Worm (Caenorhabditis elegans) whole organism, L2 larva: Measurements from ENCODE around the gene rpc-2.
A peak's percentile ranks its signal among the peaks of the same experiment; 100 is the strongest.

ENCODE experiments used
- C34F6.9 ChIP-seq: fragments of 150-350 bp; optimal IDR thresholded peaks from 2 replicates; lab custom pipeline; 2014; ENCODE audit warnings: missing biosample characterization, missing genetic modification characterization
- F13H6.1 ChIP-seq: sonication (generic microtip); optimal IDR thresholded peaks from 2 replicates; lab custom pipeline; 2016; ENCODE audit warnings: missing genetic modification characterization, missing compliant biosample characterization
- R02D3.7 ChIP-seq: fragments of 150-350 bp; optimal IDR thresholded peaks from 2 replicates; lab custom pipeline; 2014; ENCODE audit warnings: missing biosample characterization, missing genetic modification characterization
- Y55F3AM.14 ChIP-seq: fragments of 200-800 bp; sonication (Bioruptor generic); optimal IDR thresholded peaks from 2 replicates; lab custom pipeline; 2018; ENCODE audit warnings: mild to moderate bottlenecking, missing genetic modification characterization, missing compliant biosample characterization
- alr-1 ChIP-seq: fragments of 150-350 bp; optimal IDR thresholded peaks from 2 replicates; lab custom pipeline; 2014; ENCODE audit warnings: missing biosample characterization, missing genetic modification characterization
- ama-1 ChIP-seq: fragments of 150-350 bp; optimal IDR thresholded peaks from 2 replicates; lab custom pipeline; 2018; ENCODE audit warnings: inconsistent platforms
- blmp-1 ChIP-seq: sonication (generic microtip); optimal IDR thresholded peaks from 2 replicates; lab custom pipeline; 2017; ENCODE audit warnings: missing genetic modification characterization, mild to moderate bottlenecking, missing compliant biosample characterization, antibody characterized with exemption, moderate library complexity; ENCODE audit not compliant: insufficient read depth
- ceh-82 ChIP-seq: fragments of 150-350 bp; optimal IDR thresholded peaks from 2 replicates; lab custom pipeline; 2014; ENCODE audit warnings: missing biosample characterization, missing genetic modification characterization
- crh-2 ChIP-seq: sonication (generic microtip); optimal IDR thresholded peaks from 2 replicates; lab custom pipeline; 2017; ENCODE audit warnings: missing biosample characterization, missing genetic modification characterization
- dmd-4 ChIP-seq: sonication (generic microtip); optimal IDR thresholded peaks from 2 replicates; lab custom pipeline; 2017; ENCODE audit warnings: missing biosample characterization, missing genetic modification characterization
- egl-27 ChIP-seq: sonication (generic microtip); optimal IDR thresholded peaks from 3 replicates; lab custom pipeline; 2017; ENCODE audit warnings: missing biosample characterization, missing genetic modification reagents, missing genetic modification characterization
- elt-1 ChIP-seq: fragments of 150-350 bp; optimal IDR thresholded peaks from 2 replicates; lab custom pipeline; 2014; ENCODE audit warnings: missing biosample characterization, missing genetic modification characterization
- fos-1 ChIP-seq: fragments of 150-350 bp; optimal IDR thresholded peaks from 2 replicates; lab custom pipeline; 2014; ENCODE audit warnings: missing biosample characterization, missing genetic modification characterization
- gmeb-1 ChIP-seq: fragments of 150-350 bp; optimal IDR thresholded peaks from 2 replicates; lab custom pipeline; 2014; ENCODE audit warnings: missing biosample characterization, missing genetic modification characterization
- lin-11 ChIP-seq: fragments of 150-350 bp; sonication (generic microtip); optimal IDR thresholded peaks from 2 replicates; lab custom pipeline; 2014; ENCODE audit warnings: missing biosample characterization, missing genetic modification characterization, inconsistent platforms, mixed read lengths
- lin-13 ChIP-seq: fragments of 150-350 bp; optimal IDR thresholded peaks from 2 replicates; lab custom pipeline; 2014; ENCODE audit warnings: missing biosample characterization, missing genetic modification reagents, missing genetic modification characterization
- lsy-2 ChIP-seq, 2 experiments: fragments of 150-350 bp in 1 of 2; sonication (generic microtip) in 1 of 2; optimal IDR thresholded peaks; 2 replicates each; lab custom pipeline; 2014 to 2017; ENCODE audit warnings: missing biosample characterization in 2 of 2, missing genetic modification characterization in 2 of 2
- mab-5 ChIP-seq: fragments of 150-350 bp; optimal IDR thresholded peaks from 2 replicates; lab custom pipeline; 2014; ENCODE audit warnings: missing biosample characterization, missing genetic modification characterization
- mbf-1 ChIP-seq: sonication (generic microtip); optimal IDR thresholded peaks from 2 replicates; lab custom pipeline; 2017; ENCODE audit warnings: missing biosample characterization, missing genetic modification characterization
- nhr-10 ChIP-seq: sonication (generic microtip); optimal IDR thresholded peaks from 2 replicates; lab custom pipeline; 2017; ENCODE audit warnings: missing biosample characterization, missing genetic modification characterization
- nhr-11 ChIP-seq: fragments of 150-350 bp; optimal IDR thresholded peaks from 2 replicates; lab custom pipeline; 2014; ENCODE audit warnings: missing biosample characterization, missing genetic modification characterization
- nhr-12 ChIP-seq: fragments of 150-350 bp; optimal IDR thresholded peaks from 2 replicates; lab custom pipeline; 2014; ENCODE audit warnings: missing biosample characterization, missing genetic modification characterization
- nhr-129 ChIP-seq: fragments of 150-350 bp; optimal IDR thresholded peaks from 2 replicates; lab custom pipeline; 2014; ENCODE audit warnings: missing biosample characterization, missing genetic modification characterization
- nhr-21 ChIP-seq: fragments of 150-350 bp; optimal IDR thresholded peaks from 2 replicates; lab custom pipeline; 2014; ENCODE audit warnings: missing biosample characterization, missing genetic modification characterization
- nhr-23 ChIP-seq: fragments of 150-350 bp; optimal IDR thresholded peaks from 2 replicates; lab custom pipeline; 2014; ENCODE audit warnings: missing biosample characterization, missing genetic modification reagents, missing genetic modification characterization
- nhr-25 ChIP-seq: fragments of 150-350 bp; sonication (generic microtip); optimal IDR thresholded peaks from 3 replicates; lab custom pipeline; 2014; ENCODE audit warnings: missing biosample characterization, missing genetic modification characterization
- peb-1 ChIP-seq: fragments of 150-350 bp; optimal IDR thresholded peaks from 2 replicates; lab custom pipeline; 2014; ENCODE audit warnings: missing biosample characterization, missing genetic modification characterization
- sem-4 ChIP-seq: fragments of 150-350 bp; optimal IDR thresholded peaks from 2 replicates; lab custom pipeline; 2014; ENCODE audit warnings: missing biosample characterization, missing genetic modification reagents, missing genetic modification characterization
- skn-1 ChIP-seq: sonication (generic microtip); optimal IDR thresholded peaks from 2 replicates; lab custom pipeline; 2017; ENCODE audit warnings: missing biosample characterization, missing genetic modification characterization
- sma-3 ChIP-seq: sonication (generic microtip); optimal IDR thresholded peaks from 2 replicates; lab custom pipeline; 2016; ENCODE audit warnings: missing genetic modification reagents, missing genetic modification characterization, missing compliant biosample characterization
- sma-9 ChIP-seq, 2 experiments: fragments of 150-350 bp in 1 of 2; sonication (generic microtip) in 1 of 2; optimal IDR thresholded peaks; 2 replicates each; lab custom pipeline; 2014 to 2016; ENCODE audit warnings: missing genetic modification characterization in 2 of 2, mild to moderate bottlenecking in 1 of 2, missing biosample characterization in 1 of 2, missing compliant biosample characterization in 1 of 2, missing genetic modification reagents in 1 of 2, moderate library complexity in 1 of 2
- snpc-4 ChIP-seq: fragments of 150-350 bp; optimal IDR thresholded peaks from 2 replicates; lab custom pipeline; 2014; ENCODE audit warnings: missing biosample characterization, missing genetic modification characterization
- unc-39 ChIP-seq: fragments of 150-350 bp; optimal IDR thresholded peaks from 2 replicates; lab custom pipeline; 2014; ENCODE audit warnings: missing biosample characterization, missing genetic modification characterization
- unc-55 ChIP-seq: fragments of 150-350 bp; sonication (generic microtip); optimal IDR thresholded peaks from 3 replicates; lab custom pipeline; 2014; ENCODE audit warnings: missing biosample characterization, missing genetic modification reagents, missing genetic modification characterization
- zag-1 ChIP-seq: fragments of 150-350 bp; optimal IDR thresholded peaks from 2 replicates; lab custom pipeline; 2014; ENCODE audit warnings: missing biosample characterization, missing genetic modification characterization
- ztf-1 ChIP-seq: fragments of 200-800 bp; sonication (Bioruptor generic); conservative IDR thresholded peaks from 2 replicates; pipeline ENCODE4 v1.3.6; 2022; ENCODE audit warnings: missing genetic modification characterization, missing compliant biosample characterization
- ztf-11 ChIP-seq: sonication (generic microtip); optimal IDR thresholded peaks from 2 replicates; lab custom pipeline; 2017; ENCODE audit warnings: missing biosample characterization, missing genetic modification characterization
- ztf-4 ChIP-seq: fragments of 150-350 bp; optimal IDR thresholded peaks from 2 replicates; lab custom pipeline; 2014; ENCODE audit warnings: missing biosample characterization, missing genetic modification characterization

The rpc-2 gene

ce11 chrIII:5553098-5553497 lies 4.1 kb upstream of the rpc-2 start:
- peak; percentile 46 for TF ChIP-seq ama-1
- peak; percentile 62 for TF ChIP-seq nhr-25 (tag; lab: Kevin White, UChicago)
- TF ChIP-seq egl-27 (tag; lab: Kevin White, UChicago), result no peak
- TF ChIP-seq nhr-21 (tag; lab: Kevin White, UChicago), result no peak
- TF ChIP-seq gmeb-1 (tag; lab: Kevin White, UChicago), result no peak
- peak; percentile 36 for TF ChIP-seq crh-2 (tag; lab: Kevin White, UChicago)
- no peak for TF ChIP-seq R02D3.7 (tag; lab: Kevin White, UChicago)
- TF ChIP-seq C34F6.9, result peak; percentile 16
- no peak for TF ChIP-seq nhr-10

ce11 chrIII:5554884-5555500 lies 2.2 kb upstream of the rpc-2 start, which contains the start of the genes nmad-1 and hach-1:
TSS of gene nmad-1 (minus strand) at chrIII:5554934.
TSS of gene hach-1 (plus strand) at chrIII:5555450.
- TF ChIP-seq nhr-129 (tag; lab: Kevin White, UChicago), result peak; percentile 27
- TF ChIP-seq alr-1, result no peak
- TF ChIP-seq lsy-2 (tag; optimal IDR thresholded peaks at IDR 0.05; lab: Kevin White, UChicago), result peak; percentile 20 to 85
- TF ChIP-seq sma-9 (GFP tag; optimal IDR thresholded peaks at IDR 0.05; lab: Kevin White, UChicago), result peak; percentile 87
- no peak for TF ChIP-seq sma-9 (tag; optimal IDR thresholded peaks at IDR 0.05; lab: Kevin White, UChicago)
- TF ChIP-seq sma-3 (GFP tag; lab: Kevin White, UChicago), result peak; percentile 85
- peak; percentile 52 for TF ChIP-seq C34F6.9
- TF ChIP-seq nhr-12, result no peak
- TF ChIP-seq skn-1 (tag; lab: Kevin White, UChicago), result peak; percentile 76
- TF ChIP-seq sem-4 (tag; lab: Kevin White, UChicago), result peak; percentile 88
- peak; percentile 70 for TF ChIP-seq nhr-25 (tag; lab: Kevin White, UChicago)
- peak; percentile 47 for TF ChIP-seq snpc-4 (tag; lab: Kevin White, UChicago)
- peak; percentile 79 for TF ChIP-seq gmeb-1 (tag; lab: Kevin White, UChicago)
- TF ChIP-seq ama-1, result no peak
- peak; percentile 77 for TF ChIP-seq unc-55
- no peak for TF ChIP-seq ztf-1 (GFP tag; lab: Robert Waterston, UW)
- peak; percentile 39 for TF ChIP-seq blmp-1 (tag; lab: Kevin White, UChicago)
- peak; percentile 69 for TF ChIP-seq mab-5 (tag; lab: Kevin White, UChicago)
- TF ChIP-seq zag-1 (tag; lab: Kevin White, UChicago), result no peak
- TF ChIP-seq dmd-4 (tag; lab: Kevin White, UChicago), result no peak
- TF ChIP-seq lin-11 (tag; lab: Kevin White, UChicago), result peak; percentile 58
- TF ChIP-seq lin-13 (GFP tag; lab: Kevin White, UChicago), result peak; percentile 61
- TF ChIP-seq fos-1, result peak; percentile 28
- peak; percentile 40 for TF ChIP-seq crh-2 (tag; lab: Kevin White, UChicago)
- no peak for TF ChIP-seq ztf-11
- TF ChIP-seq peb-1 (tag; lab: Kevin White, UChicago), result no peak
- TF ChIP-seq ceh-82, result no peak
- peak; percentile 14 for TF ChIP-seq nhr-21 (tag; lab: Kevin White, UChicago)
- peak; percentile 85 for TF ChIP-seq F13H6.1 (tag; lab: Kevin White, UChicago)
- TF ChIP-seq nhr-11 (tag; lab: Kevin White, UChicago), result peak; percentile 10
- TF ChIP-seq ztf-4 (tag; lab: Kevin White, UChicago), result peak; percentile 56
- TF ChIP-seq unc-39 (tag; lab: Kevin White, UChicago), result no peak
- no peak for TF ChIP-seq egl-27 (tag; lab: Kevin White, UChicago)

- TF ChIP-seq lsy-2 (tag; optimal IDR thresholded peaks at IDR 0.05; lab: Kevin White, UChicago) (peak in 1 of 2 experiments; percentile 23), snpc-4 (tag; lab: Kevin White, UChicago) (no peak), C34F6.9 (peak; percentile 19), dmd-4 (tag; lab: Kevin White, UChicago) (no peak), F13H6.1 (tag; lab: Kevin White, UChicago) (peak; percentile 70), nhr-129 (tag; lab: Kevin White, UChicago) (peak; percentile 76)
Measured at ce11 chrIII:5563680-5564079, 6.5 kb downstream of the rpc-2 start.

- TF ChIP-seq R02D3.7 (tag; lab: Kevin White, UChicago), result no peak
- no peak for TF ChIP-seq lin-13 (GFP tag; lab: Kevin White, UChicago)
- no peak for TF ChIP-seq sma-9 (GFP tag; optimal IDR thresholded peaks at IDR 0.05; lab: Kevin White, UChicago)
- no peak for TF ChIP-seq sma-9 (tag; optimal IDR thresholded peaks at IDR 0.05; lab: Kevin White, UChicago)
- TF ChIP-seq unc-39 (tag; lab: Kevin White, UChicago), result no peak
- TF ChIP-seq peb-1 (tag; lab: Kevin White, UChicago), result no peak
- no peak for TF ChIP-seq elt-1 (tag; lab: Kevin White, UChicago)
- TF ChIP-seq fos-1, result no peak
- TF ChIP-seq ztf-1 (GFP tag; lab: Robert Waterston, UW), result no peak
- no peak for TF ChIP-seq C34F6.9
- no peak for TF ChIP-seq Y55F3AM.14
- no peak for TF ChIP-seq nhr-12
- no peak for TF ChIP-seq mbf-1 (tag; lab: Kevin White, UChicago)
- TF ChIP-seq nhr-23, result no peak
- TF ChIP-seq, all 48 proteins: peak for 0
Measured at ce11 chrIII:5564325-5564724, 7.2 kb downstream of the rpc-2 start.
